Worm (Caenorhabditis elegans) whole organism, L1 larva: Measurements from ENCODE around the gene lex-1.
A peak's percentile ranks its signal among the peaks of the same experiment; 100 is the strongest.

ENCODE experiments used
- C04F5.9 ChIP-seq: sonication (generic microtip); optimal IDR thresholded peaks from 2 replicates; lab custom pipeline; 2016; ENCODE audit warnings: missing genetic modification characterization, missing compliant biosample characterization
- C34B4.2 ChIP-seq: sonication (generic microtip); optimal IDR thresholded peaks from 2 replicates; lab custom pipeline; 2017; ENCODE audit warnings: mild to moderate bottlenecking, missing genetic modification characterization, missing compliant biosample characterization
- aly-2 ChIP-seq: fragments of 150-350 bp; optimal IDR thresholded peaks from 2 replicates; lab custom pipeline; 2014; ENCODE audit warnings: missing biosample characterization, missing genetic modification characterization
- ama-1 ChIP-seq: fragments of 150-350 bp; optimal IDR thresholded peaks from 2 replicates; lab custom pipeline; 2014
- blmp-1 ChIP-seq: fragments of 150-350 bp; optimal IDR thresholded peaks from 2 replicates; lab custom pipeline; 2014; ENCODE audit warnings: missing biosample characterization, missing genetic modification characterization
- ceh-63 ChIP-seq: fragments of 200-800 bp; sonication (Bioruptor generic); optimal IDR thresholded peaks from 2 replicates; lab custom pipeline; 2018; ENCODE audit warnings: mild to moderate bottlenecking, missing genetic modification characterization, missing compliant biosample characterization
- ceh-88 ChIP-seq: fragments of 200-800 bp; sonication (Bioruptor generic); IDR thresholded peaks from 2 replicates; pipeline ENCODE4 v1.3.6; 2022; ENCODE audit warnings: missing genetic modification characterization, missing compliant biosample characterization
- ceh-90 ChIP-seq: sonication (generic microtip); optimal IDR thresholded peaks from 2 replicates; lab custom pipeline; 2016; ENCODE audit warnings: missing genetic modification characterization, missing compliant biosample characterization
- ces-1 ChIP-seq: fragments of 150-350 bp; optimal IDR thresholded peaks from 2 replicates; lab custom pipeline; 2014; ENCODE audit warnings: missing biosample characterization, missing genetic modification reagents, missing genetic modification characterization
- dsc-1 ChIP-seq: sonication (generic microtip); optimal IDR thresholded peaks from 2 replicates; lab custom pipeline; 2016; ENCODE audit warnings: mild to moderate bottlenecking, missing genetic modification characterization, missing compliant biosample characterization
- efl-3 ChIP-seq: fragments of 200-800 bp; sonication (Bioruptor generic); optimal IDR thresholded peaks from 2 replicates; lab custom pipeline; 2018; ENCODE audit warnings: mild to moderate bottlenecking, missing genetic modification characterization, missing compliant biosample characterization
- elt-2 ChIP-seq: sonication (generic microtip); optimal IDR thresholded peaks from 2 replicates; lab custom pipeline; 2016; ENCODE audit warnings: missing genetic modification characterization, mild to moderate bottlenecking, inconsistent platforms, missing compliant biosample characterization, missing genetic modification reagents
- elt-3 ChIP-seq, 6 experiments: fragments of 150-350 bp in 1 of 6; sonication (generic microtip); optimal IDR thresholded peaks; 2 replicates each; lab custom pipeline; 2017 to 2018; ENCODE audit warnings: missing biosample characterization in 6 of 6, missing genetic modification characterization in 6 of 6, inconsistent platforms in 1 of 6
- fkh-10 ChIP-seq: sonication (generic microtip); optimal IDR thresholded peaks from 2 replicates; lab custom pipeline; 2017; ENCODE audit warnings: missing biosample characterization, missing genetic modification reagents, missing genetic modification characterization
- fos-1 ChIP-seq: fragments of 150-350 bp; optimal IDR thresholded peaks from 2 replicates; lab custom pipeline; 2014; ENCODE audit warnings: missing biosample characterization, missing genetic modification characterization
- grh-1 ChIP-seq: fragments of 200-800 bp; sonication (Bioruptor generic); IDR thresholded peaks from 2 replicates; pipeline ENCODE4 v1.3.6; 2022; ENCODE audit warnings: missing genetic modification reagents, missing genetic modification characterization, missing compliant biosample characterization
- isw-1 ChIP-seq: fragments of 200-800 bp; sonication (Bioruptor generic); IDR thresholded peaks from 2 replicates; pipeline ENCODE4 v1.3.6; 2022; ENCODE audit warnings: missing genetic modification characterization, missing compliant biosample characterization
- jun-1 ChIP-seq: fragments of 150-350 bp; optimal IDR thresholded peaks from 2 replicates; lab custom pipeline; 2014; ENCODE audit warnings: missing biosample characterization, missing genetic modification reagents, missing genetic modification characterization
- lin-15B ChIP-seq: fragments of 150-350 bp; sonication (generic microtip); optimal IDR thresholded peaks from 3 replicates; lab custom pipeline; 2014; ENCODE audit warnings: missing biosample characterization, missing genetic modification characterization
- lsy-2 ChIP-seq, 2 experiments: fragments of 150-350 bp; optimal IDR thresholded peaks; 2 replicates each; lab custom pipeline; 2014; ENCODE audit warnings: missing biosample characterization in 2 of 2, missing genetic modification characterization in 2 of 2
- mab-9 ChIP-seq: fragments of 200-800 bp; sonication (Bioruptor generic); IDR thresholded peaks from 2 replicates; pipeline ENCODE4 v1.3.6; 2022; ENCODE audit warnings: missing genetic modification reagents, missing genetic modification characterization, missing compliant biosample characterization
- mep-1 ChIP-seq: fragments of 150-350 bp; optimal IDR thresholded peaks from 2 replicates; lab custom pipeline; 2014; ENCODE audit warnings: missing biosample characterization, missing genetic modification characterization
- nhr-11 ChIP-seq: fragments of 150-350 bp; optimal IDR thresholded peaks from 2 replicates; lab custom pipeline; 2014; ENCODE audit warnings: missing biosample characterization, missing genetic modification characterization
- nhr-20 ChIP-seq: sonication (generic microtip); optimal IDR thresholded peaks from 2 replicates; lab custom pipeline; 2016; ENCODE audit warnings: mild to moderate bottlenecking, missing genetic modification characterization, missing compliant biosample characterization
- nhr-237 ChIP-seq: fragments of 150-350 bp; optimal IDR thresholded peaks from 2 replicates; lab custom pipeline; 2014; ENCODE audit warnings: missing biosample characterization, missing genetic modification characterization
- nhr-47 ChIP-seq: sonication (generic microtip); optimal IDR thresholded peaks from 2 replicates; lab custom pipeline; 2016; ENCODE audit warnings: mild to moderate bottlenecking, missing genetic modification characterization, moderate library complexity, missing compliant biosample characterization
- nhr-76 ChIP-seq: sonication (generic microtip); optimal IDR thresholded peaks from 2 replicates; lab custom pipeline; 2017; ENCODE audit warnings: missing biosample characterization, missing genetic modification characterization
- nhr-85 ChIP-seq: sonication (generic microtip); peaks from one replicate; lab custom pipeline; 2016; ENCODE audit warnings: missing genetic modification characterization, inconsistent platforms, missing compliant biosample characterization
- nhr-90 ChIP-seq: sonication (generic microtip); optimal IDR thresholded peaks from 2 replicates; lab custom pipeline; 2016; ENCODE audit warnings: mild to moderate bottlenecking, missing genetic modification characterization, missing compliant biosample characterization; ENCODE audit not compliant: poor library complexity
- pag-3 ChIP-seq: sonication (generic microtip); optimal IDR thresholded peaks from 2 replicates; lab custom pipeline; 2017; ENCODE audit warnings: missing genetic modification characterization, mild to moderate bottlenecking, missing compliant biosample characterization, antibody characterized with exemption, borderline replicate concordance; ENCODE audit not compliant: insufficient read depth
- pax-3 ChIP-seq: fragments of 200-800 bp; sonication (Bioruptor generic); optimal IDR thresholded peaks from 2 replicates; lab custom pipeline; 2018; ENCODE audit warnings: mild to moderate bottlenecking, missing genetic modification characterization, moderate library complexity, missing compliant biosample characterization
- pqm-1 ChIP-seq: sonication (generic microtip); optimal IDR thresholded peaks from 3 replicates; lab custom pipeline; 2017; ENCODE audit warnings: missing biosample characterization, missing genetic modification characterization
- skn-1 ChIP-seq: fragments of 150-350 bp; optimal IDR thresholded peaks from 2 replicates; lab custom pipeline; 2014; ENCODE audit warnings: missing biosample characterization, missing genetic modification characterization
- tbx-2 ChIP-seq: sonication (generic microtip); optimal IDR thresholded peaks from 2 replicates; lab custom pipeline; 2016; ENCODE audit warnings: missing genetic modification characterization, missing compliant biosample characterization
- tlp-1 ChIP-seq: fragments of 150-350 bp; optimal IDR thresholded peaks from 2 replicates; lab custom pipeline; 2014; ENCODE audit warnings: missing biosample characterization, missing genetic modification characterization
- unc-130 ChIP-seq: fragments of 150-350 bp; optimal IDR thresholded peaks from 2 replicates; lab custom pipeline; 2017; ENCODE audit warnings: missing biosample characterization, missing genetic modification characterization, inconsistent platforms
- unc-30 ChIP-seq: sonication (generic microtip); optimal IDR thresholded peaks from 2 replicates; lab custom pipeline; 2017; ENCODE audit warnings: missing biosample characterization, missing genetic modification characterization
- unc-62 ChIP-seq: fragments of 150-350 bp; optimal IDR thresholded peaks from 2 replicates; lab custom pipeline; 2014; ENCODE audit warnings: missing biosample characterization, missing genetic modification reagents, missing genetic modification characterization
- unc-98 ChIP-seq: fragments of 200-800 bp; sonication (Bioruptor generic); IDR thresholded peaks from 2 replicates; pipeline ENCODE4 v1.3.6; 2022; ENCODE audit warnings: missing genetic modification characterization, missing compliant biosample characterization
- zag-1 ChIP-seq: fragments of 150-350 bp; optimal IDR thresholded peaks from 2 replicates; lab custom pipeline; 2014; ENCODE audit warnings: missing biosample characterization, missing genetic modification characterization
- ztf-4 ChIP-seq: fragments of 150-350 bp; optimal IDR thresholded peaks from 2 replicates; lab custom pipeline; 2014; ENCODE audit warnings: missing biosample characterization, missing genetic modification characterization

lex-1 gene

DNA sequence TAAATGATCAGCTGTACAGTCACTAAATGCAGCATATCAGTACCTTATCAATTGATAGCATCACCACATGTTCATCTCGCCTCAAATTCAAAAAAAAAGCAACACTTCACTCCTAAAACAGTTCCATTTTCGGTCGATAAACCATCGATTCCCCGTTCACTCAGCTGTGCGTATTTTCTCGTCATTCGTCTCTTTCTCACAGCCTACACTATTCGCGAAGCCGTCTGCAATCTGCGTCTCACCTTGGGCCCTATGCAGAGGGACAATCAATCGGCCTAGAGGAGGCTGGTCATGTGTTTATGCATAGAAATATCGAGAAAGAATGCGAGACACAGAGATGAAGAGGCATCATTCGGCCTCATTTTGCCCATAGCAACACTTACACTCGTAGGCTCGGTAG is 46.9 kb upstream of the lex-1 start (continued):
- TF ChIP-seq nhr-76 (tag; lab: Kevin White, UChicago) (no peak), elt-3 (tag; optimal IDR thresholded peaks at IDR 0.05; lab: Kevin White, UChicago) (peak in 2 of 6 experiments; percentile 71 to 80), ceh-88 (GFP tag; lab: Robert Waterston, UW) (peak; percentile 8; the same call in 1 of the 2 replicates), unc-30 (no peak), isw-1 (peak; percentile 54; the same call in 1 of the 2 replicates), nhr-85 (tag; lab: Kevin White, UChicago) (peak; percentile 93), nhr-47 (tag; lab: Kevin White, UChicago) (peak; percentile 85), tlp-1 (tag; lab: Kevin White, UChicago) (no peak), grh-1 (peak; percentile 50), nhr-237 (peak; percentile 47), lsy-2 (tag; optimal IDR thresholded peaks at IDR 0.05; lab: Kevin White, UChicago) (peak; percentile 72 to 83), ztf-4 (peak; percentile 85), C34B4.2 (tag; lab: Kevin White, UChicago) (no peak), nhr-20 (tag; lab: Kevin White, UChicago) (peak; percentile 93), zag-1 (tag; lab: Kevin White, UChicago) (no peak), tbx-2 (tag; lab: Kevin White, UChicago) (peak; percentile 72), pax-3 (peak; percentile 36), unc-62 (GFP tag; lab: Kevin White, UChicago) (no peak), blmp-1 (tag; lab: Kevin White, UChicago) (peak; percentile 44), lin-15B (peak; percentile 29), mep-1 (tag; lab: Kevin White, UChicago) (peak; percentile 93), nhr-90 (peak; percentile 72), efl-3 (no peak)

DNA sequence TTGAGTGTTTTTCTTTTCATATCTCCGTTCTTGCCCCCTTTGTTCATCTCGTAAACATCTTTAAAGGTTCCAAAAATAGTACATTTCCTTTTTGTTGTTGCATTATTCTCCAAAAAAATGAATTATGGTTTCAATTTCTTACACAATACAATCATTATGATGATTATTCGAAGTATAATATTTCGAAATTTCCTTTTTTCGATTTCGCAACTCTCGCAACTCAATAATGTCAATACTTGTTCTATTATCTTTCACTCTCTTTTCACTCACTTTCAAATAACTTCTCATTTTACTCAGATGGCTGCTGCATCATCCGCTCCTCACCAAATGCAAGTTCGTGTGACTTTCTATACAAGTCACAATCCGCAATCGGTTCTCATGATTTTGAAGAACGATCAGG is 45.3 kb upstream of the lex-1 start, which contains the start of gene sqst-1:
Gene sqst-1 (plus strand): TSS at position 298 of the 400 bp plus-strand sequence.
- TF ChIP-seq aly-2 (no peak), fkh-10 (GFP tag; lab: Kevin White, UChicago) (no peak), elt-3 (tag; optimal IDR thresholded peaks at IDR 0.05; lab: Kevin White, UChicago) (no peak), blmp-1 (tag; lab: Kevin White, UChicago) (peak; percentile 26), pqm-1 (tag; lab: Kevin White, UChicago) (no peak), skn-1 (tag; lab: Kevin White, UChicago) (peak; percentile 99), ceh-63 (GFP tag; lab: Kevin White, UChicago) (no peak), elt-2 (tag; lab: Kevin White, UChicago) (no peak), ztf-4 (no peak), efl-3 (no peak), mep-1 (tag; lab: Kevin White, UChicago) (peak; percentile 11), pax-3 (no peak), lin-15B (no peak), mab-9 (GFP tag; lab: Robert Waterston, UW) (no peak), ceh-88 (GFP tag; lab: Robert Waterston, UW) (no peak)

DNA sequence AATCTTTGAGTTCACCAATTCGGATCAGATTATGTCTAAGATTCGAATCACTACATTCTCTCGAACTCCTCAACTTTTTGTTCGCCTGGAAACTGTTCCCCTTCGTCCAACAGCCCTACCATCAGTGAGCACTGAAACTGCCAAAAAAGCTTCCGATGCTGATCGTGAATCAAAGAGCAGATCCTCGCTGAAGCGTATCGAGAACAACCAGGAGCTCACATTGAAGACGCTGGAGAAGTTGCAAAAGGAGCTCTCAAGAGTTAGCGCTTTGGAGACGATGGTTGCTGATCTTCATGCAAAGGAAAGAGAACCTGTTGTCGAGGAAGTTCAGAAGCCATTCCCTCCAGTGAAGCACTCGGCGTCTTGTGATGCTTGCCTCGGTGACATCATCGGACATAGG is 44.5 kb upstream of the lex-1 start:
- peak; percentile 4 for TF ChIP-seq ztf-4
- peak; percentile 7 for TF ChIP-seq skn-1 (tag; lab: Kevin White, UChicago)
- TF ChIP-seq unc-98 (GFP tag; lab: Robert Waterston, UW), result no peak
- TF ChIP-seq pag-3 (tag; lab: Kevin White, UChicago), result no peak

DNA sequence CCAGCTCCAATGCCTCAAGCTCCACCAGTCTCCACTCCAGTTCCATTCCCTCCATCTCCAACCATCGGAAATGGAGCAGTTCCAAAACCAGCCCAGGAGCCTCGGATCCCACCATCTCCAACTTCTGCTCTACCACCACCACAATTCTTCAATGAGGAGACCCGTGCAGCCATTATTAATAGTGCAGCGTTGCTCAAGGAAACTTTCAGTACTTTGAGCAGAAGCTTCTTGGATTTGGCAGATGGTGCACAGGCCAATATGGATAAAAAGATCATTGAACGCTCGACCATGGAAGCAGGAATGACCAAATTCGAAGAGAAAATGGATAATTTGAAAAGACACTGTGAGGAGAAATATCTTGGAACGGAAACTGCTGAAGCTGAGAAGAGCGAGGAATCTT is 43.9 kb upstream of the lex-1 start:
- no peak for TF ChIP-seq ces-1
- TF ChIP-seq jun-1 (tag; lab: Kevin White, UChicago), result no peak
- peak; percentile 4 for TF ChIP-seq nhr-85 (tag; lab: Kevin White, UChicago)
- no peak for TF ChIP-seq ceh-90 (tag; lab: Kevin White, UChicago)
- peak; percentile 22 for TF ChIP-seq ama-1 (lab: Kevin White, UChicago)
- no peak for TF ChIP-seq fos-1
- no peak for TF ChIP-seq C04F5.9
- no peak for TF ChIP-seq dsc-1 (tag; lab: Kevin White, UChicago)
- TF ChIP-seq nhr-90, result no peak
- no peak for TF ChIP-seq blmp-1 (tag; lab: Kevin White, UChicago)
- TF ChIP-seq unc-130 (tag; lab: Kevin White, UChicago), result no peak
- no peak for TF ChIP-seq nhr-11 (tag; lab: Kevin White, UChicago)
